Fruit fly (Drosophila melanogaster) whole organism, embryonic: ENCODE measurements around the gene Shaw.

Experiments
- Abd-B ChIP-seq: fragments of 200-800 bp; sonication (Bioruptor generic); optimal IDR thresholded peaks from 2 replicates; lab custom pipeline; 2018; ENCODE audit warnings: missing biosample characterization, mild to moderate bottlenecking, missing genetic modification characterization, moderate library complexity
- Antp ChIP-seq: fragments of 200-800 bp; sonication (Bioruptor generic); optimal IDR thresholded peaks from 3 replicates; lab custom pipeline; 2016; ENCODE audit warnings: missing biosample characterization, missing genetic modification characterization
- CG10147 ChIP-seq: fragments of 200-800 bp; sonication (Bioruptor generic); optimal IDR thresholded peaks from 2 replicates; lab custom pipeline; 2019; ENCODE audit warnings: missing biosample characterization, mild to moderate bottlenecking, missing genetic modification characterization, moderate library complexity
- CG10209 ChIP-seq: fragments of 200-800 bp; sonication (Bioruptor generic); optimal IDR thresholded peaks from 3 replicates; lab custom pipeline; 2017; ENCODE audit warnings: missing biosample characterization, mild to moderate bottlenecking, missing genetic modification characterization, missing genetic modification reagents
- CG10366 ChIP-seq: fragments of 200-800 bp; sonication (Bioruptor generic); IDR thresholded peaks from 2 replicates; pipeline ENCODE4 v1.3.6; 2022; ENCODE audit warnings: missing biosample characterization, missing genetic modification characterization
- CG11247 ChIP-seq: fragments of 200-800 bp; sonication (Bioruptor generic); IDR thresholded peaks from 2 replicates; pipeline ENCODE4 v1.3.6; 2022; ENCODE audit warnings: missing biosample characterization, missing genetic modification characterization
- CG11723 ChIP-seq: fragments of 200-800 bp; sonication (Bioruptor generic); optimal IDR thresholded peaks from 2 replicates; lab custom pipeline; 2017; ENCODE audit warnings: missing biosample characterization, mild to moderate bottlenecking, missing genetic modification characterization
- CG12219 ChIP-seq: fragments of 200-800 bp; sonication (Bioruptor generic); optimal IDR thresholded peaks from 3 replicates; lab custom pipeline; 2018; ENCODE audit warnings: missing biosample characterization, mild to moderate bottlenecking, missing genetic modification characterization
- CG13123 ChIP-seq: fragments of 200-800 bp; sonication (Bioruptor generic); optimal IDR thresholded peaks from 2 replicates; lab custom pipeline; 2016; ENCODE audit warnings: missing biosample characterization, missing genetic modification characterization
- CG14014 ChIP-seq: fragments of 200-800 bp; sonication (Bioruptor generic); IDR thresholded peaks from 2 replicates; pipeline ENCODE4 v1.3.6; 2022; ENCODE audit warnings: missing biosample characterization, missing genetic modification characterization
- CG14860 ChIP-seq: fragments of 200-800 bp; sonication (Bioruptor generic); IDR thresholded peaks from 3 replicates; pipeline ENCODE4 v1.3.6; 2022; ENCODE audit warnings: missing biosample characterization, missing genetic modification characterization; ENCODE audit not compliant: partially characterized antibody
- CG1647 ChIP-seq: fragments of 200-800 bp; sonication (Bioruptor generic); optimal IDR thresholded peaks from 3 replicates; lab custom pipeline; 2016; ENCODE audit warnings: missing biosample characterization, missing genetic modification characterization
- CG17612 ChIP-seq: fragments of 200-800 bp; sonication (Bioruptor generic); IDR thresholded peaks from 2 replicates; pipeline ENCODE4 v1.3.6; 2022; ENCODE audit warnings: missing biosample characterization, missing genetic modification characterization
- CG18262 ChIP-seq: fragments of 200-800 bp; optimal IDR thresholded peaks from 3 replicates; lab custom pipeline; 2019; ENCODE audit warnings: missing biosample characterization, mild to moderate bottlenecking, missing genetic modification characterization, moderate library complexity
- CG18619 ChIP-seq: fragments of 200-800 bp; sonication (Bioruptor generic); optimal IDR thresholded peaks from 3 replicates; lab custom pipeline; 2017; ENCODE audit warnings: missing biosample characterization, mild to moderate bottlenecking, missing genetic modification characterization
- CG31224 ChIP-seq: fragments of 200-800 bp; sonication (Bioruptor generic); IDR thresholded peaks from 2 replicates; pipeline ENCODE4 v1.3.6; 2022; ENCODE audit warnings: missing biosample characterization, missing genetic modification characterization
- CG3407 ChIP-seq: fragments of 200-800 bp; sonication (Bioruptor generic); optimal IDR thresholded peaks from 2 replicates; lab custom pipeline; 2018; ENCODE audit warnings: missing biosample characterization, mild to moderate bottlenecking, missing genetic modification characterization
- CG34376 ChIP-seq: fragments of 200-800 bp; sonication (Bioruptor generic); optimal IDR thresholded peaks from 2 replicates; lab custom pipeline; 2018; ENCODE audit warnings: missing biosample characterization, mild to moderate bottlenecking, missing genetic modification characterization
- CG3838 ChIP-seq: fragments of 200-800 bp; sonication (Bioruptor generic); optimal IDR thresholded peaks from 3 replicates; lab custom pipeline; 2016; ENCODE audit warnings: missing biosample characterization, missing genetic modification characterization
- CG3847 ChIP-seq: fragments of 200-800 bp; sonication (Bioruptor generic); IDR thresholded peaks from 2 replicates; pipeline ENCODE4 v1.3.6; 2022; ENCODE audit warnings: missing biosample characterization, missing genetic modification characterization
- CG42726 ChIP-seq: fragments of 200-800 bp; sonication (Bioruptor generic); IDR thresholded peaks from 2 replicates; pipeline ENCODE4 v1.3.6; 2022; ENCODE audit warnings: missing biosample characterization, missing genetic modification characterization; ENCODE audit not compliant: partially characterized antibody
- CG4404 ChIP-seq: fragments of 200-800 bp; sonication (Bioruptor generic); IDR thresholded peaks from 2 replicates; pipeline ENCODE4 v1.3.6; 2022; ENCODE audit warnings: missing biosample characterization, missing genetic modification characterization
- CG6689 ChIP-seq: fragments of 200-800 bp; sonication (Bioruptor generic); IDR thresholded peaks from 2 replicates; pipeline ENCODE4 v1.3.6; 2022; ENCODE audit warnings: missing biosample characterization, missing genetic modification characterization
- CG7745 ChIP-seq: fragments of 200-800 bp; sonication (Bioruptor generic); optimal IDR thresholded peaks from 2 replicates; lab custom pipeline; 2018; ENCODE audit warnings: missing biosample characterization, mild to moderate bottlenecking, missing genetic modification characterization, moderate library complexity
- CG9609 ChIP-seq: fragments of 200-800 bp; sonication (Bioruptor generic); optimal IDR thresholded peaks from 3 replicates; lab custom pipeline; 2016; ENCODE audit warnings: missing biosample characterization, missing genetic modification characterization
- Camta ChIP-seq: fragments of 200-800 bp; sonication (Bioruptor generic); optimal IDR thresholded peaks from 2 replicates; lab custom pipeline; 2016; ENCODE audit warnings: missing biosample characterization, missing genetic modification characterization
- Chrac-16 ChIP-seq: fragments of 200-800 bp; sonication (Bioruptor generic); optimal IDR thresholded peaks from 3 replicates; lab custom pipeline; 2016; ENCODE audit warnings: missing biosample characterization, missing genetic modification characterization
- E2f2 ChIP-seq: fragments of 200-800 bp; sonication (Bioruptor generic); IDR thresholded peaks from 2 replicates; pipeline ENCODE4 v1.3.6; 2022; ENCODE audit warnings: missing biosample characterization, missing genetic modification characterization
- H2.0 ChIP-seq: fragments of 200-800 bp; sonication (Bioruptor generic); IDR thresholded peaks from 2 replicates; pipeline ENCODE4 v1.3.6; 2022; ENCODE audit warnings: missing biosample characterization, missing genetic modification characterization
- Hr3 ChIP-seq: fragments of 200-800 bp; sonication (Bioruptor generic); optimal IDR thresholded peaks from 3 replicates; lab custom pipeline; 2016; ENCODE audit warnings: missing biosample characterization, missing genetic modification characterization
- Med ChIP-seq: fragments of 200-800 bp; sonication (Bioruptor generic); peaks from one replicate; lab custom pipeline; 2016; ENCODE audit warnings: missing biosample characterization, missing genetic modification characterization, mild to moderate bottlenecking, inconsistent platforms, moderate library complexity
- NK7.1 ChIP-seq: fragments of 200-800 bp; sonication (Bioruptor generic); optimal IDR thresholded peaks from 3 replicates; lab custom pipeline; 2016; ENCODE audit warnings: missing biosample characterization, missing genetic modification characterization
- Rx ChIP-seq: fragments of 200-800 bp; sonication (Bioruptor generic); IDR thresholded peaks from 2 replicates; pipeline ENCODE4 v1.3.6; 2022; ENCODE audit warnings: missing biosample characterization, missing genetic modification characterization
- bcd ChIP-seq: fragments of 200-800 bp; sonication (Bioruptor generic); optimal IDR thresholded peaks from 2 replicates; lab custom pipeline; 2017; ENCODE audit warnings: missing biosample characterization, mild to moderate bottlenecking, missing genetic modification characterization
- dati ChIP-seq: fragments of 200-800 bp; sonication (Bioruptor generic); IDR thresholded peaks from 2 replicates; pipeline ENCODE4 v1.3.6; 2022; ENCODE audit warnings: missing biosample characterization, missing genetic modification characterization
- dimm ChIP-seq: fragments of 200-800 bp; sonication (Bioruptor generic); IDR thresholded peaks from 2 replicates; pipeline ENCODE4 v1.3.6; 2022; ENCODE audit warnings: missing biosample characterization, missing genetic modification characterization
- ems ChIP-seq: fragments of 200-800 bp; sonication (Bioruptor generic); optimal IDR thresholded peaks from 3 replicates; lab custom pipeline; 2016; ENCODE audit warnings: missing biosample characterization, missing genetic modification characterization
- fd64A ChIP-seq: fragments of 200-800 bp; sonication (Bioruptor generic); optimal IDR thresholded peaks from 3 replicates; lab custom pipeline; 2018; ENCODE audit warnings: missing biosample characterization, mild to moderate bottlenecking, missing genetic modification characterization
- jigr1 ChIP-seq: fragments of 200-800 bp; sonication (Bioruptor generic); IDR thresholded peaks from 3 replicates; pipeline ENCODE4 v1.3.6; 2022; ENCODE audit warnings: missing biosample characterization, missing genetic modification characterization
- kni ChIP-seq: fragments of 200-800 bp; sonication (Bioruptor generic); optimal IDR thresholded peaks from 3 replicates; lab custom pipeline; 2017; ENCODE audit warnings: mild to moderate bottlenecking, missing biosample characterization, missing genetic modification reagents, missing genetic modification characterization
- knrl ChIP-seq: fragments of 200-800 bp; sonication (Bioruptor generic); IDR thresholded peaks from 3 replicates; pipeline ENCODE4 v1.3.6; 2022; ENCODE audit warnings: missing biosample characterization, missing genetic modification characterization; ENCODE audit not compliant: partially characterized antibody
- scrt ChIP-seq: fragments of 200-800 bp; sonication (Bioruptor generic); optimal IDR thresholded peaks from 2 replicates; lab custom pipeline; 2018; ENCODE audit warnings: missing biosample characterization, mild to moderate bottlenecking, missing genetic modification characterization, moderate library complexity
- sd ChIP-seq: fragments of 200-800 bp; sonication (Bioruptor generic); optimal IDR thresholded peaks from 3 replicates; lab custom pipeline; 2018; ENCODE audit warnings: missing biosample characterization, mild to moderate bottlenecking, missing genetic modification characterization, moderate library complexity
- sisA ChIP-seq: fragments of 200-800 bp; sonication (Bioruptor generic); IDR thresholded peaks from 2 replicates; pipeline ENCODE4 v1.3.6; 2022; ENCODE audit warnings: missing biosample characterization, missing genetic modification characterization
- sr ChIP-seq: fragments of 200-800 bp; sonication (Bioruptor generic); IDR thresholded peaks from 3 replicates; pipeline ENCODE4 v1.3.6; 2022; ENCODE audit warnings: missing biosample characterization, missing genetic modification characterization
- sug ChIP-seq: fragments of 200-800 bp; optimal IDR thresholded peaks from 2 replicates; lab custom pipeline; 2019; ENCODE audit warnings: missing biosample characterization, mild to moderate bottlenecking, missing genetic modification characterization, moderate library complexity
- ttk ChIP-seq: fragments of 200-800 bp; sonication (Bioruptor generic); IDR thresholded peaks from 2 replicates; pipeline ENCODE4 v2.1.2; 2022; ENCODE audit warnings: missing biosample characterization, missing genetic modification characterization
- unc-4 ChIP-seq: fragments of 200-800 bp; sonication (Bioruptor generic); IDR thresholded peaks from 2 replicates; pipeline ENCODE4 v1.3.6; 2022; ENCODE audit warnings: missing biosample characterization, missing genetic modification characterization; ENCODE audit not compliant: partially characterized antibody
- vfl ChIP-seq: fragments of 200-800 bp; sonication (Bioruptor generic); optimal IDR thresholded peaks from 2 replicates; lab custom pipeline; 2016; ENCODE audit warnings: missing biosample characterization, missing genetic modification characterization
- wek ChIP-seq: fragments of 200-800 bp; sonication (Bioruptor generic); optimal IDR thresholded peaks from 3 replicates; lab custom pipeline; 2018; ENCODE audit warnings: missing biosample characterization, mild to moderate bottlenecking, missing genetic modification characterization, moderate library complexity

Gene Shaw

DNA sequence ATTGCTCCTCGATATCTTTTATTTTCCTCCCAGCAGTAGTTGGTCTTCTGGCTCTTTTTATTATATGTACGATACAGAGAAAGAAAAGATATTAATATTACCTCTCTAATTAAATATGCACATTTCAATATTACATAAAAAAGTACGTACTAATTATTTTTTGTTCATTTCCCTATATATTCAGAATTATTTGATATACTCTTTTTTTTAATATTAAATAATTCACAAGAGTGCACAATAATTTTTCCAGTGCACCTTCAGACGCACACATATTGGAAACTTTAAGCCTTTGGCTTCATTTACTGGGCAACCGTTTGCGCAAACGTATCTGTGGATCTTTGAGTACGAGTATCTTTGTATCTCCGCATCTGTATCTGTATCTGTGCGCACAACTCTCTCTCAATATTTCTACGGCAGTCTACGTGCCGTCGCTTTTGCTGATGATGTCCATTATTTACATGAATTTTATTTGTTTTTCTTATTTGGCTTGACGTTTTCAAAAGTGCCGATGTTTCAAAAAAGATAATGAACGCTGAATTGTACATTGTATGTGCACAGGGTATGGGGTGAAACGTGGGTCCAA is 58.7 kb downstream of the Shaw start (continued):
- TF ChIP-seq ems (GFP tag; lab: Kevin White, UChicago) (no peak), fd64A (GFP tag; lab: Kevin White, UChicago) (no peak), Med (GFP tag; lab: Kevin White, UChicago) (peak; percentile 70), CG10366 (GFP tag; lab: Robert Waterston, UW) (peak; percentile 71), sug (tag; lab: Kevin White, UChicago) (peak; percentile 70), Abd-B (peak; percentile 58), sisA (peak; percentile 73), CG11723 (GFP tag; lab: Kevin White, UChicago) (peak; percentile 48), CG3838 (GFP tag; lab: Kevin White, UChicago) (no peak), CG4404 (GFP tag; lab: Robert Waterston, UW) (peak; percentile 90), wek (no peak), Camta (GFP tag; lab: Kevin White, UChicago) (peak; percentile 11), Hr3 (GFP tag; lab: Kevin White, UChicago) (peak; percentile 84), CG14860 (no peak), unc-4 (no peak), dati (GFP tag; lab: Robert Waterston, UW) (no peak), CG11247 (GFP tag; lab: Robert Waterston, UW) (peak; percentile 54; the same call in 1 of the 2 replicates), kni (GFP tag; lab: Kevin White, UChicago) (peak; percentile 80), CG17612 (GFP tag; lab: Robert Waterston, UW) (peak; percentile 46), CG10209 (GFP tag; lab: Kevin White, UChicago) (peak; percentile 85), CG14014 (GFP tag; lab: Robert Waterston, UW) (peak; percentile 58; the same call in 1 of the 2 replicates), CG1647 (GFP tag; lab: Kevin White, UChicago) (no peak), Antp (no peak), CG12219 (GFP tag; lab: Kevin White, UChicago) (peak; percentile 37), jigr1 (GFP tag; lab: Robert Waterston, UW) (peak; percentile 43; the same call in 1 of the 3 replicates), CG9609 (GFP tag; lab: Kevin White, UChicago) (no peak), CG10147 (GFP tag; lab: Kevin White, UChicago) (peak; percentile 79), Chrac-16 (GFP tag; lab: Kevin White, UChicago) (peak; percentile 82), ttk (peak; percentile 89), knrl (GFP tag; lab: Robert Waterston, UW) (no peak), CG6689 (GFP tag; lab: Robert Waterston, UW) (peak; percentile 89), Rx (no peak; the same call in 1 of the 2 replicates), bcd (peak; percentile 80), sr (GFP tag; lab: Robert Waterston, UW) (no peak), vfl (GFP tag; lab: Kevin White, UChicago) (no peak), CG3847 (peak; percentile 60), CG42726 (no peak), CG18619 (GFP tag; lab: Kevin White, UChicago) (peak; percentile 73), CG18262 (peak; percentile 97), dimm (GFP tag; lab: Robert Waterston, UW) (peak; percentile 38; the same call in 1 of the 2 replicates), CG13123 (GFP tag; lab: Kevin White, UChicago) (peak; percentile 70), scrt (GFP tag; lab: Kevin White, UChicago) (peak; percentile 64), CG34376 (no peak), CG3407 (peak; percentile 74), sd (peak; percentile 16), CG31224 (GFP tag; lab: Robert Waterston, UW) (peak; percentile 52), NK7.1 (GFP tag; lab: Kevin White, UChicago) (peak; percentile 2), E2f2 (GFP tag; lab: Robert Waterston, UW) (peak; percentile 58; the same call in 1 of the 2 replicates), CG7745 (no peak), H2.0 (GFP tag; lab: Robert Waterston, UW) (peak; percentile 59)
